Fruit fly (Drosophila melanogaster) whole organism, wandering third instar larva: ENCODE data around the gene CG6664.

Experiments
- Abd-B ChIP-seq: fragments of >200 bp; optimal IDR thresholded peaks from 2 replicates; lab custom pipeline; 2017; ENCODE audit warnings: missing biosample characterization, missing genetic modification characterization
- Sp1 ChIP-seq: fragments of 200-800 bp; sonication (Bioruptor generic); optimal IDR thresholded peaks from 3 replicates; lab custom pipeline; 2019; ENCODE audit warnings: missing biosample characterization, mild to moderate bottlenecking, missing genetic modification characterization, moderate library complexity
- brk ChIP-seq: fragments of 200-800 bp; sonication (Bioruptor generic); optimal IDR thresholded peaks from 2 replicates; lab custom pipeline; 2016; ENCODE audit warnings: missing biosample characterization, mild to moderate bottlenecking, missing genetic modification characterization
- sv ChIP-seq: fragments of 200-800 bp; sonication (Bioruptor generic); optimal IDR thresholded peaks from 3 replicates; lab custom pipeline; 2016; ENCODE audit warnings: missing biosample characterization, missing genetic modification characterization
- usp ChIP-seq: fragments of >200 bp; optimal IDR thresholded peaks from 2 replicates; lab custom pipeline; 2017; ENCODE audit warnings: missing biosample characterization, missing genetic modification characterization

- TF ChIP-seq brk (GFP tag; lab: Kevin White, UChicago) (no peak), usp (GFP tag; lab: Kevin White, UChicago) (no peak), Sp1 (GFP tag; lab: Kevin White, UChicago) (no peak), Abd-B (GFP tag; lab: Kevin White, UChicago) (no peak), sv (GFP tag; lab: Kevin White, UChicago) (no peak)
Measured at dm6 chr3L:17016576-17016917, 567 bp upstream of the CG6664 start.
